Worm (Caenorhabditis elegans): ENCODE results near the gene kqt-2.

Gene kqt-2

ce11 chrX:8230579-8230978, 15.6 kb downstream of the kqt-2 start:
- TF ChIP-seq mbf-1 (tag; optimal IDR thresholded peaks at IDR 0.05) (no peak), lin-13 (GFP tag; optimal IDR thresholded peaks at IDR 0.05) (no peak), lsy-2 (tag; optimal IDR thresholded peaks at IDR 0.05) (no peak)

ce11 chrX:8229221-8229620, 16.9 kb downstream of the kqt-2 start:
- TF ChIP-seq mab-5 (tag; optimal IDR thresholded peaks at IDR 0.05) (no peak), skn-1 (tag; optimal IDR thresholded peaks at IDR 0.05) (no peak), ZK546.5 (tag; optimal IDR thresholded peaks at IDR 0.05) (no peak), nhr-77 (tag; optimal IDR thresholded peaks at IDR 0.05) (no peak), lsy-2 (tag; optimal IDR thresholded peaks at IDR 0.05) (no peak), elt-3 (tag; optimal IDR thresholded peaks at IDR 0.05) (no peak), sma-3 (GFP tag; optimal IDR thresholded peaks at IDR 0.05) (no peak), elt-1 (tag; optimal IDR thresholded peaks at IDR 0.05) (no peak), egl-27 (tag; optimal IDR thresholded peaks at IDR 0.05) (no peak), nhr-21 (tag; optimal IDR thresholded peaks at IDR 0.05) (no peak), nhr-237 (tag; optimal IDR thresholded peaks at IDR 0.05) (no peak), unc-62 (GFP tag; optimal IDR thresholded peaks at IDR 0.05) (no peak), ama-1 (optimal IDR thresholded peaks at IDR 0.05) (no peak), alr-1 (tag; optimal IDR thresholded peaks at IDR 0.05) (no peak), blmp-1 (tag; optimal IDR thresholded peaks at IDR 0.05; ENCODE audit: insufficient read depth) (no peak)

ce11 chrX:8224916-8225315, 21.3 kb downstream of the kqt-2 start, which contains the start of gene K02A6.2:
Gene K02A6.2, minus strand, starts transcription at chrX:8225016.
- no peak for TF ChIP-seq mbf-1 (tag; optimal IDR thresholded peaks at IDR 0.05)
- TF ChIP-seq F13H6.1 (tag; optimal IDR thresholded peaks at IDR 0.05) = no peak
- TF ChIP-seq elt-1 (tag; optimal IDR thresholded peaks at IDR 0.05) = no peak
- no peak for TF ChIP-seq skn-1 (tag; optimal IDR thresholded peaks at IDR 0.05)

ce11 chrX:8219428-8219827, 26.7 kb downstream of the kqt-2 start, which contains the start of gene K02A6.1:
Gene K02A6.1, plus strand, starts transcription at chrX:8219728.
- TF ChIP-seq nhr-10 (tag; optimal IDR thresholded peaks at IDR 0.05) (no peak), nhr-237 (tag; optimal IDR thresholded peaks at IDR 0.05) (no peak), lin-13 (GFP tag; optimal IDR thresholded peaks at IDR 0.05) (no peak), elt-1 (tag; optimal IDR thresholded peaks at IDR 0.05) (no peak), Y55F3AM.14 (GFP tag; optimal IDR thresholded peaks at IDR 0.05) (no peak)

ce11 chrX:8218653-8219052, 27.5 kb downstream of the kqt-2 start, which contains the start of gene K02A6.4:
Gene K02A6.4, minus strand, starts transcription at chrX:8218753.
- no peak for TF ChIP-seq nhr-23 (tag; optimal IDR thresholded peaks at IDR 0.05)
- TF ChIP-seq C34F6.9 (tag; optimal IDR thresholded peaks at IDR 0.05) = no peak
- TF ChIP-seq lin-39 (tag; optimal IDR thresholded peaks at IDR 0.05) = no peak
- no peak for TF ChIP-seq mdl-1 (tag; optimal IDR thresholded peaks at IDR 0.05)
- no peak for TF ChIP-seq Y55F3AM.14 (GFP tag; optimal IDR thresholded peaks at IDR 0.05)
- TF ChIP-seq F13H6.1 (tag; optimal IDR thresholded peaks at IDR 0.05) = no peak
- no peak for TF ChIP-seq alr-1 (tag; optimal IDR thresholded peaks at IDR 0.05)
- no peak for TF ChIP-seq lin-11 (tag; optimal IDR thresholded peaks at IDR 0.05)
- no peak for TF ChIP-seq blmp-1 (tag; optimal IDR thresholded peaks at IDR 0.05; ENCODE audit: insufficient read depth)
- no peak for TF ChIP-seq aly-2 (tag; optimal IDR thresholded peaks at IDR 0.05)

- TF ChIP-seq snpc-4 (tag; optimal IDR thresholded peaks at IDR 0.05) (no peak), zag-1 (tag; optimal IDR thresholded peaks at IDR 0.05) (no peak), nhr-10 (tag; optimal IDR thresholded peaks at IDR 0.05) (no peak), blmp-1 (tag; optimal IDR thresholded peaks at IDR 0.05; ENCODE audit: insufficient read depth) (no peak), nhr-237 (tag; optimal IDR thresholded peaks at IDR 0.05) (no peak), nhr-25 (tag; optimal IDR thresholded peaks at IDR 0.05) (no peak), elt-3 (tag; optimal IDR thresholded peaks at IDR 0.05) (no peak), ztf-4 (tag; optimal IDR thresholded peaks at IDR 0.05) (no peak), lsy-2 (tag; optimal IDR thresholded peaks at IDR 0.05) (no peak), sem-4 (tag; optimal IDR thresholded peaks at IDR 0.05) (no peak), nhr-23 (tag; optimal IDR thresholded peaks at IDR 0.05) (no peak), ztf-11 (tag; optimal IDR thresholded peaks at IDR 0.05) (no peak), mab-5 (tag; optimal IDR thresholded peaks at IDR 0.05) (no peak), lin-39 (tag; optimal IDR thresholded peaks at IDR 0.05) (no peak), sma-3 (GFP tag; optimal IDR thresholded peaks at IDR 0.05) (no peak), ceh-82 (tag; optimal IDR thresholded peaks at IDR 0.05) (no peak), lin-13 (GFP tag; optimal IDR thresholded peaks at IDR 0.05) (no peak), gmeb-1 (tag; optimal IDR thresholded peaks at IDR 0.05) (no peak), elt-1 (tag; optimal IDR thresholded peaks at IDR 0.05) (no peak), ZK546.5 (tag; optimal IDR thresholded peaks at IDR 0.05) (no peak)
Observed at ce11 chrX:8216957-8217356, 29.2 kb downstream of the kqt-2 start.

All from whole organism, L2 larva.